Worm (Caenorhabditis elegans) whole organism, L2 larva: Measurements from ENCODE around the gene sfxn-1.5.

Experiments
- C34F6.9 ChIP-seq: fragments of 150-350 bp; optimal IDR thresholded peaks from 2 replicates; lab custom pipeline; 2014; ENCODE audit warnings: missing biosample characterization, missing genetic modification characterization
- F13H6.1 ChIP-seq: sonication (generic microtip); optimal IDR thresholded peaks from 2 replicates; lab custom pipeline; 2016; ENCODE audit warnings: missing genetic modification characterization, missing compliant biosample characterization
- R02D3.7 ChIP-seq: fragments of 150-350 bp; optimal IDR thresholded peaks from 2 replicates; lab custom pipeline; 2014; ENCODE audit warnings: missing biosample characterization, missing genetic modification characterization
- Y55F3AM.14 ChIP-seq: fragments of 200-800 bp; sonication (Bioruptor generic); optimal IDR thresholded peaks from 2 replicates; lab custom pipeline; 2018; ENCODE audit warnings: mild to moderate bottlenecking, missing genetic modification characterization, missing compliant biosample characterization
- ZK546.5 ChIP-seq: sonication (generic microtip); optimal IDR thresholded peaks from 2 replicates; lab custom pipeline; 2017; ENCODE audit warnings: missing biosample characterization, missing genetic modification characterization
- alr-1 ChIP-seq: fragments of 150-350 bp; optimal IDR thresholded peaks from 2 replicates; lab custom pipeline; 2014; ENCODE audit warnings: missing biosample characterization, missing genetic modification characterization
- aly-2 ChIP-seq: fragments of 150-350 bp; optimal IDR thresholded peaks from 2 replicates; lab custom pipeline; 2014; ENCODE audit warnings: missing biosample characterization, missing genetic modification characterization
- ama-1 ChIP-seq: fragments of 150-350 bp; optimal IDR thresholded peaks from 2 replicates; lab custom pipeline; 2018; ENCODE audit warnings: inconsistent platforms
- ceh-16 ChIP-seq: fragments of 150-350 bp; optimal IDR thresholded peaks from 2 replicates; lab custom pipeline; 2014; ENCODE audit warnings: missing biosample characterization, missing genetic modification characterization
- ceh-82 ChIP-seq: fragments of 150-350 bp; optimal IDR thresholded peaks from 2 replicates; lab custom pipeline; 2014; ENCODE audit warnings: missing biosample characterization, missing genetic modification characterization
- crh-2 ChIP-seq: sonication (generic microtip); optimal IDR thresholded peaks from 2 replicates; lab custom pipeline; 2017; ENCODE audit warnings: missing biosample characterization, missing genetic modification characterization
- dmd-4 ChIP-seq: sonication (generic microtip); optimal IDR thresholded peaks from 2 replicates; lab custom pipeline; 2017; ENCODE audit warnings: missing biosample characterization, missing genetic modification characterization
- egl-27 ChIP-seq: sonication (generic microtip); optimal IDR thresholded peaks from 3 replicates; lab custom pipeline; 2017; ENCODE audit warnings: missing biosample characterization, missing genetic modification reagents, missing genetic modification characterization
- elt-1 ChIP-seq: fragments of 150-350 bp; optimal IDR thresholded peaks from 2 replicates; lab custom pipeline; 2014; ENCODE audit warnings: missing biosample characterization, missing genetic modification characterization
- elt-3 ChIP-seq: sonication (generic microtip); optimal IDR thresholded peaks from 2 replicates; lab custom pipeline; 2017; ENCODE audit warnings: missing biosample characterization, missing genetic modification characterization
- fos-1 ChIP-seq: fragments of 150-350 bp; optimal IDR thresholded peaks from 2 replicates; lab custom pipeline; 2014; ENCODE audit warnings: missing biosample characterization, missing genetic modification characterization
- lin-11 ChIP-seq: fragments of 150-350 bp; sonication (generic microtip); optimal IDR thresholded peaks from 2 replicates; lab custom pipeline; 2014; ENCODE audit warnings: missing biosample characterization, missing genetic modification characterization, inconsistent platforms, mixed read lengths
- lin-39 ChIP-seq: fragments of 150-350 bp; optimal IDR thresholded peaks from 2 replicates; lab custom pipeline; 2014; ENCODE audit warnings: missing biosample characterization, missing genetic modification reagents, missing genetic modification characterization
- nhr-10 ChIP-seq: sonication (generic microtip); optimal IDR thresholded peaks from 2 replicates; lab custom pipeline; 2017; ENCODE audit warnings: missing biosample characterization, missing genetic modification characterization
- nhr-11 ChIP-seq: fragments of 150-350 bp; optimal IDR thresholded peaks from 2 replicates; lab custom pipeline; 2014; ENCODE audit warnings: missing biosample characterization, missing genetic modification characterization
- nhr-12 ChIP-seq: fragments of 150-350 bp; optimal IDR thresholded peaks from 2 replicates; lab custom pipeline; 2014; ENCODE audit warnings: missing biosample characterization, missing genetic modification characterization
- nhr-129 ChIP-seq: fragments of 150-350 bp; optimal IDR thresholded peaks from 2 replicates; lab custom pipeline; 2014; ENCODE audit warnings: missing biosample characterization, missing genetic modification characterization
- nhr-23 ChIP-seq: fragments of 150-350 bp; optimal IDR thresholded peaks from 2 replicates; lab custom pipeline; 2014; ENCODE audit warnings: missing biosample characterization, missing genetic modification reagents, missing genetic modification characterization
- nhr-237 ChIP-seq: fragments of 150-350 bp; optimal IDR thresholded peaks from 2 replicates; lab custom pipeline; 2014; ENCODE audit warnings: missing biosample characterization, missing genetic modification characterization
- nhr-25 ChIP-seq: fragments of 150-350 bp; sonication (generic microtip); optimal IDR thresholded peaks from 3 replicates; lab custom pipeline; 2014; ENCODE audit warnings: missing biosample characterization, missing genetic modification characterization
- nhr-77 ChIP-seq: fragments of 150-350 bp; optimal IDR thresholded peaks from 2 replicates; lab custom pipeline; 2014; ENCODE audit warnings: missing biosample characterization, missing genetic modification characterization
- sem-4 ChIP-seq: fragments of 150-350 bp; optimal IDR thresholded peaks from 2 replicates; lab custom pipeline; 2014; ENCODE audit warnings: missing biosample characterization, missing genetic modification reagents, missing genetic modification characterization
- sma-3 ChIP-seq: sonication (generic microtip); optimal IDR thresholded peaks from 2 replicates; lab custom pipeline; 2016; ENCODE audit warnings: missing genetic modification reagents, missing genetic modification characterization, missing compliant biosample characterization
- sma-9 ChIP-seq, 2 experiments: fragments of 150-350 bp in 1 of 2; sonication (generic microtip) in 1 of 2; optimal IDR thresholded peaks; 2 replicates each; lab custom pipeline; 2014 to 2016; ENCODE audit warnings: missing genetic modification characterization in 2 of 2, mild to moderate bottlenecking in 1 of 2, missing biosample characterization in 1 of 2, missing compliant biosample characterization in 1 of 2, missing genetic modification reagents in 1 of 2, moderate library complexity in 1 of 2
- unc-55 ChIP-seq: fragments of 150-350 bp; sonication (generic microtip); optimal IDR thresholded peaks from 3 replicates; lab custom pipeline; 2014; ENCODE audit warnings: missing biosample characterization, missing genetic modification reagents, missing genetic modification characterization
- unc-62 ChIP-seq: fragments of 150-350 bp; optimal IDR thresholded peaks from 2 replicates; lab custom pipeline; 2014; ENCODE audit warnings: missing biosample characterization, missing genetic modification reagents, missing genetic modification characterization
- ztf-1 ChIP-seq: fragments of 200-800 bp; sonication (Bioruptor generic); conservative IDR thresholded peaks from 2 replicates; pipeline ENCODE4 v1.3.6; 2022; ENCODE audit warnings: missing genetic modification characterization, missing compliant biosample characterization
- ztf-11 ChIP-seq: sonication (generic microtip); optimal IDR thresholded peaks from 2 replicates; lab custom pipeline; 2017; ENCODE audit warnings: missing biosample characterization, missing genetic modification characterization
- ztf-4 ChIP-seq: fragments of 150-350 bp; optimal IDR thresholded peaks from 2 replicates; lab custom pipeline; 2014; ENCODE audit warnings: missing biosample characterization, missing genetic modification characterization

Gene sfxn-1.5

ce11 chrX:11696696-11697095, 35.2 kb upstream of the sfxn-1.5 start, which contains the start of gene C44C10.12:
C44C10.12 (plus strand) TSS chrX:11696996.
- TF ChIP-seq lin-39 (tag; lab: Kevin White, UChicago) (no peak), nhr-237 (no peak), crh-2 (tag; lab: Kevin White, UChicago) (no peak), nhr-77 (tag; lab: Kevin White, UChicago) (no peak), ama-1 (lab: Kevin White, UChicago) (no peak), Y55F3AM.14 (no peak), unc-55 (no peak), ztf-4 (no peak)
- TF ChIP-seq, all 48 proteins: peak for 0

- TF ChIP-seq crh-2 (tag; lab: Kevin White, UChicago): peak; percentile 31
- TF ChIP-seq sma-3 (GFP tag; lab: Kevin White, UChicago): no peak
- no peak for TF ChIP-seq R02D3.7 (tag; lab: Kevin White, UChicago)
- no peak for TF ChIP-seq ceh-82 (tag; lab: Kevin White, UChicago)
- peak; percentile 67 for TF ChIP-seq sma-9 (GFP tag; optimal IDR thresholded peaks at IDR 0.05; lab: Kevin White, UChicago)
- TF ChIP-seq sma-9 (tag; optimal IDR thresholded peaks at IDR 0.05; lab: Kevin White, UChicago): no peak
- no peak for TF ChIP-seq unc-55
- TF ChIP-seq nhr-77 (tag; lab: Kevin White, UChicago): no peak
- TF ChIP-seq lin-11 (tag; lab: Kevin White, UChicago): no peak
- TF ChIP-seq fos-1 (tag; lab: Kevin White, UChicago): peak; percentile 73
- TF ChIP-seq ceh-16 (tag; lab: Kevin White, UChicago): no peak
- no peak for TF ChIP-seq nhr-25
- no peak for TF ChIP-seq nhr-10 (tag; lab: Kevin White, UChicago)
- no peak for TF ChIP-seq elt-1 (tag; lab: Kevin White, UChicago)
- TF ChIP-seq ZK546.5 (tag; lab: Kevin White, UChicago): no peak
- peak; percentile 64 for TF ChIP-seq C34F6.9 (tag; lab: Kevin White, UChicago)
- TF ChIP-seq alr-1 (tag; lab: Kevin White, UChicago): no peak
- peak; percentile 62 for TF ChIP-seq nhr-129 (tag; lab: Kevin White, UChicago)
- TF ChIP-seq aly-2 (tag; lab: Kevin White, UChicago): no peak
Observed at ce11 chrX:11693092-11693491, 31.6 kb upstream of the sfxn-1.5 start, which contains the start of gene smcl-1. smcl-1 (plus strand) TSS chrX:11693464.

ce11 chrX:11690014-11690591, 28.6 kb upstream of the sfxn-1.5 start, which contains the start of the genes C44C10.10 and C44C10.5:
C44C10.10 (plus strand) TSS chrX:11690314.
C44C10.5 (plus strand) TSS chrX:11690541.
- TF ChIP-seq nhr-12 (tag; lab: Kevin White, UChicago) (no peak), dmd-4 (tag; lab: Kevin White, UChicago) (no peak), nhr-77 (tag; lab: Kevin White, UChicago) (no peak), aly-2 (tag; lab: Kevin White, UChicago) (no peak), ceh-82 (tag; lab: Kevin White, UChicago) (no peak), Y55F3AM.14 (no peak), ztf-1 (GFP tag; lab: Robert Waterston, UW) (no peak), F13H6.1 (tag; lab: Kevin White, UChicago) (no peak), ZK546.5 (tag; lab: Kevin White, UChicago) (no peak), sem-4 (tag; lab: Kevin White, UChicago) (no peak), alr-1 (tag; lab: Kevin White, UChicago) (no peak), nhr-23 (no peak), elt-1 (tag; lab: Kevin White, UChicago) (no peak), egl-27 (tag; lab: Kevin White, UChicago) (no peak)

ce11 chrX:11687836-11688319, 26.4 kb upstream of the sfxn-1.5 start, which contains the start of gene C44C10.7:
C44C10.7 (minus strand) TSS chrX:11688269.
- TF ChIP-seq elt-3 (no peak), sma-9 (GFP tag; optimal IDR thresholded peaks at IDR 0.05; lab: Kevin White, UChicago) (no peak), sma-9 (tag; optimal IDR thresholded peaks at IDR 0.05; lab: Kevin White, UChicago) (no peak), ztf-4 (no peak), F13H6.1 (tag; lab: Kevin White, UChicago) (no peak), ztf-11 (no peak), nhr-11 (tag; lab: Kevin White, UChicago) (no peak), nhr-10 (tag; lab: Kevin White, UChicago) (no peak), lin-11 (tag; lab: Kevin White, UChicago) (no peak), nhr-77 (tag; lab: Kevin White, UChicago) (no peak), lin-39 (tag; lab: Kevin White, UChicago) (no peak), ceh-16 (tag; lab: Kevin White, UChicago) (no peak), nhr-23 (no peak), unc-62 (GFP tag; lab: Kevin White, UChicago) (no peak)
- TF ChIP-seq, all 48 proteins: peak for 0
